Worm (Caenorhabditis elegans): Measurements from ENCODE around the gene F59A7.12.

DNA sequence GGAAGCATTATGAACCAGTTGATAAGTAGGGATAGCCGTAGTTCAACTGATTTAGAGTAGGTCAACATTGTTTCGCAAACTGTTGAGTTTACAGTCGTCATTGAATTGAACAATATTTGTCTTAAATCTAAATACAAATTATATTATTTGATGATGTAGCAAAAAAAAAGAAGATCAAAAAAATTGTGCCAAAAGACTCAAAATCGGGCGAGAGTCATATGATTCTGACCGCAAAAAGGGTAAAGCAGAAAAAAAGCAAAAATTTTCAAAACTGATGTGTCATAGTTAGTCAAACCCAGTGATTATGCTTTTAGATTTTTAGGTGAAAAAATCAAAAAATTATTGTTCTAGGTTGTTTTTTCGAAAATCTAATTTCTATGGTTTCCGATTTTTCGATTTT, 2.2 kb upstream of the F59A7.12 start, which contains the start of gene srab-13:
- TF ChIP-seq unc-39 (tag; optimal IDR thresholded peaks at IDR 0.05) (no peak), bed-3 (GFP tag; optimal IDR thresholded peaks at IDR 0.05) (no peak), unc-62 (GFP tag; optimal IDR thresholded peaks at IDR 0.05) (no peak), mep-1 (tag; optimal IDR thresholded peaks at IDR 0.05) (no peak), sptf-1 (tag; optimal IDR thresholded peaks at IDR 0.05) (no peak), drap-1 (GFP tag; optimal IDR thresholded peaks at IDR 0.05) (no peak), mab-5 (tag; optimal IDR thresholded peaks at IDR 0.05) (no peak), lin-13 (tag; optimal IDR thresholded peaks at IDR 0.05) (no peak), cnd-1 (tag; optimal IDR thresholded peaks at IDR 0.05) (no peak)
